Fruit fly (Drosophila melanogaster) whole organism, embryonic: Measurements from ENCODE around the gene CG31219.

Experiments
- Blimp-1 ChIP-seq: fragments of 200-800 bp; sonication (Bioruptor generic); optimal IDR thresholded peaks from 3 replicates; lab custom pipeline; 2018; ENCODE audit warnings: missing biosample characterization, missing genetic modification characterization, mild to moderate bottlenecking, moderate library complexity, missing genetic modification reagents
- CG11560 ChIP-seq: fragments of 200-800 bp; sonication (Bioruptor generic); IDR thresholded peaks from 3 replicates; pipeline ENCODE4 v1.3.6; 2022; ENCODE audit warnings: missing biosample characterization, missing genetic modification characterization
- CG11695 ChIP-seq: fragments of 200-800 bp; sonication (Bioruptor generic); IDR thresholded peaks from 3 replicates; pipeline ENCODE4 v1.3.6; 2022; ENCODE audit warnings: missing biosample characterization, missing genetic modification characterization
- CG12236 ChIP-seq: fragments of 200-800 bp; sonication (Bioruptor generic); optimal IDR thresholded peaks from 2 replicates; lab custom pipeline; 2016; ENCODE audit warnings: missing biosample characterization, missing genetic modification characterization
- CG12769 ChIP-seq: fragments of 200-800 bp; sonication (Bioruptor generic); optimal IDR thresholded peaks from 2 replicates; lab custom pipeline; 2019; ENCODE audit warnings: missing biosample characterization, mild to moderate bottlenecking, missing genetic modification characterization, moderate library complexity
- CG12942 ChIP-seq: fragments of 200-800 bp; sonication (Bioruptor generic); optimal IDR thresholded peaks from 3 replicates; lab custom pipeline; 2016; ENCODE audit warnings: missing biosample characterization, missing genetic modification characterization
- CG14014 ChIP-seq: fragments of 200-800 bp; sonication (Bioruptor generic); IDR thresholded peaks from 2 replicates; pipeline ENCODE4 v1.3.6; 2022; ENCODE audit warnings: missing biosample characterization, missing genetic modification characterization
- CG14710 ChIP-seq: fragments of 200-800 bp; sonication (Bioruptor generic); optimal IDR thresholded peaks from 3 replicates; lab custom pipeline; 2019; ENCODE audit warnings: missing biosample characterization, mild to moderate bottlenecking, missing genetic modification characterization, moderate library complexity
- CG15269 ChIP-seq: fragments of 200-800 bp; sonication (Bioruptor generic); optimal IDR thresholded peaks from 2 replicates; lab custom pipeline; 2018; ENCODE audit warnings: missing biosample characterization, mild to moderate bottlenecking, missing genetic modification characterization, moderate library complexity
- CG1647 ChIP-seq: fragments of 200-800 bp; sonication (Bioruptor generic); optimal IDR thresholded peaks from 3 replicates; lab custom pipeline; 2016; ENCODE audit warnings: missing biosample characterization, missing genetic modification characterization
- CG18262 ChIP-seq: fragments of 200-800 bp; optimal IDR thresholded peaks from 3 replicates; lab custom pipeline; 2019; ENCODE audit warnings: missing biosample characterization, mild to moderate bottlenecking, missing genetic modification characterization, moderate library complexity
- CG30403 ChIP-seq: fragments of 200-800 bp; sonication (Bioruptor generic); optimal IDR thresholded peaks from 3 replicates; lab custom pipeline; 2016; ENCODE audit warnings: missing biosample characterization, missing genetic modification characterization
- CG31441 ChIP-seq: fragments of 200-800 bp; sonication (Bioruptor generic); IDR thresholded peaks from 2 replicates; pipeline ENCODE4 v1.3.6; 2022; ENCODE audit warnings: missing biosample characterization, missing genetic modification characterization
- CG33557 ChIP-seq: fragments of 200-800 bp; sonication (Bioruptor generic); optimal IDR thresholded peaks from 2 replicates; lab custom pipeline; 2019; ENCODE audit warnings: missing biosample characterization, mild to moderate bottlenecking, missing genetic modification characterization, moderate library complexity
- CG3726 ChIP-seq: fragments of 200-800 bp; sonication (Bioruptor generic); IDR thresholded peaks from 3 replicates; pipeline ENCODE4, ENCODE4 v1.3.6; 2022; ENCODE audit warnings: missing biosample characterization, missing genetic modification characterization
- CG6813 ChIP-seq: fragments of 200-800 bp; sonication (Bioruptor generic); optimal IDR thresholded peaks from 2 replicates; lab custom pipeline; 2017; ENCODE audit warnings: missing biosample characterization, missing genetic modification characterization, mild to moderate bottlenecking, moderate library complexity, missing genetic modification reagents
- CG8281 ChIP-seq: fragments of 200-800 bp; sonication (Bioruptor generic); optimal IDR thresholded peaks from 2 replicates; lab custom pipeline; 2018; ENCODE audit warnings: missing biosample characterization, mild to moderate bottlenecking, missing genetic modification characterization, moderate library complexity
- CG8290 ChIP-seq, 3 experiments: fragments of 200-800 bp; sonication (Bioruptor generic); optimal IDR thresholded peaks; 2 replicates each; lab custom pipeline; 2016 to 2019; ENCODE audit warnings: missing biosample characterization in 3 of 3, missing genetic modification characterization in 3 of 3, mild to moderate bottlenecking in 2 of 3, moderate library complexity in 1 of 3
- CG8478 ChIP-seq: fragments of >200 bp; optimal IDR thresholded peaks from 2 replicates; lab custom pipeline; 2018
- CoRest ChIP-seq: fragments of 200-800 bp; sonication (Bioruptor generic); optimal IDR thresholded peaks from 3 replicates; lab custom pipeline; 2018; ENCODE audit warnings: missing biosample characterization, mild to moderate bottlenecking, missing genetic modification characterization, moderate library complexity
- Dbx ChIP-seq: fragments of 200-800 bp; sonication (Bioruptor generic); IDR thresholded peaks from 3 replicates; pipeline ENCODE4 v1.3.6; 2022; ENCODE audit warnings: missing biosample characterization, missing genetic modification characterization
- NfI ChIP-seq: fragments of 200-800 bp; sonication (Bioruptor generic); optimal IDR thresholded peaks from 3 replicates; lab custom pipeline; 2018; ENCODE audit warnings: missing biosample characterization, mild to moderate bottlenecking, missing genetic modification characterization, moderate library complexity
- Optix ChIP-seq: fragments of 200-800 bp; sonication (Bioruptor generic); IDR thresholded peaks from 3 replicates; pipeline ENCODE4 v1.3.6; 2022; ENCODE audit warnings: missing biosample characterization, missing genetic modification characterization
- Sox100B ChIP-seq: fragments of 200-800 bp; sonication (Bioruptor generic); optimal IDR thresholded peaks from 3 replicates; lab custom pipeline; 2018; ENCODE audit warnings: missing biosample characterization, mild to moderate bottlenecking, missing genetic modification characterization
- Tbp ChIP-seq: fragments of >200 bp; optimal IDR thresholded peaks from 2 replicates; lab custom pipeline; 2018; ENCODE audit warnings: missing biosample characterization, missing genetic modification characterization
- Vsx1 ChIP-seq: fragments of 200-800 bp; sonication (Bioruptor generic); optimal IDR thresholded peaks from 2 replicates; lab custom pipeline; 2017; ENCODE audit warnings: missing biosample characterization, mild to moderate bottlenecking, missing genetic modification characterization, missing genetic modification reagents
- btn ChIP-seq: fragments of 200-800 bp; sonication (Bioruptor generic); optimal IDR thresholded peaks from 2 replicates; lab custom pipeline; 2016; ENCODE audit warnings: missing biosample characterization, missing genetic modification characterization
- chm ChIP-seq: fragments of 200-800 bp; sonication (Bioruptor generic); IDR thresholded peaks from 2 replicates; pipeline ENCODE4 v1.3.6; 2022; ENCODE audit warnings: missing biosample characterization, missing genetic modification characterization
- danr ChIP-seq: fragments of 200-800 bp; sonication (Bioruptor generic); IDR thresholded peaks from 2 replicates; pipeline ENCODE4 v1.3.6; 2022; ENCODE audit warnings: missing biosample characterization, missing genetic modification characterization
- dmrt11E ChIP-seq: fragments of 200-800 bp; sonication (Bioruptor generic); optimal IDR thresholded peaks from 3 replicates; lab custom pipeline; 2018; ENCODE audit warnings: missing biosample characterization, mild to moderate bottlenecking, missing genetic modification characterization, moderate library complexity
- exex ChIP-seq: fragments of 200-800 bp; sonication (Bioruptor generic); optimal IDR thresholded peaks from 4 replicates; lab custom pipeline; 2018; ENCODE audit warnings: missing biosample characterization, mild to moderate bottlenecking, missing genetic modification characterization, moderate library complexity
- fd64A ChIP-seq: fragments of 200-800 bp; sonication (Bioruptor generic); optimal IDR thresholded peaks from 3 replicates; lab custom pipeline; 2018; ENCODE audit warnings: missing biosample characterization, mild to moderate bottlenecking, missing genetic modification characterization
- ftz-f1 ChIP-seq: fragments of 200-800 bp; sonication (Bioruptor generic); optimal IDR thresholded peaks from 2 replicates; lab custom pipeline; 2016; ENCODE audit warnings: missing biosample characterization, missing genetic modification characterization
- gsb ChIP-seq: fragments of 200-800 bp; sonication (Bioruptor generic); IDR thresholded peaks from 2 replicates; pipeline ENCODE4 v1.3.6; 2022; ENCODE audit warnings: missing biosample characterization, missing genetic modification characterization
- gsb-n ChIP-seq: fragments of 200-800 bp; sonication (Bioruptor generic); optimal IDR thresholded peaks from 3 replicates; lab custom pipeline; 2018; ENCODE audit warnings: missing biosample characterization, mild to moderate bottlenecking, missing genetic modification characterization
- hkb ChIP-seq, 2 experiments: fragments of 200-800 bp in 1 of 2; fragments of >200 bp in 1 of 2; sonication (Bioruptor generic) in 1 of 2; IDR thresholded peaks in 1 of 2; optimal IDR thresholded peaks in 1 of 2; 2 replicates each; pipeline versions ENCODE4 v1.3.6 to Lab custom; 2017 to 2022; ENCODE audit warnings: missing biosample characterization in 1 of 2, missing genetic modification characterization in 1 of 2
- jumu ChIP-seq: fragments of 200-800 bp; sonication (Bioruptor generic); optimal IDR thresholded peaks from 3 replicates; lab custom pipeline; 2016; ENCODE audit warnings: missing biosample characterization, missing genetic modification characterization
- kay ChIP-seq: fragments of 200-800 bp; sonication (Bioruptor generic); optimal IDR thresholded peaks from 2 replicates; lab custom pipeline; 2016; ENCODE audit warnings: missing biosample characterization, missing genetic modification characterization
- knrl ChIP-seq: fragments of 200-800 bp; sonication (Bioruptor generic); IDR thresholded peaks from 3 replicates; pipeline ENCODE4 v1.3.6; 2022; ENCODE audit warnings: missing biosample characterization, missing genetic modification characterization; ENCODE audit not compliant: partially characterized antibody
- lmd ChIP-seq: fragments of 200-800 bp; sonication (Bioruptor generic); IDR thresholded peaks from 2 replicates; pipeline ENCODE4 v1.3.6; 2022; ENCODE audit warnings: missing biosample characterization, missing genetic modification characterization
- lola ChIP-seq, 3 experiments: fragments of >200 bp in 2 of 3; fragments of 200-800 bp in 1 of 3; sonication (Bioruptor generic) in 1 of 3; optimal IDR thresholded peaks; 2 replicates each; lab custom pipeline; 2017 to 2019; ENCODE audit warnings: missing biosample characterization in 3 of 3, missing genetic modification characterization in 3 of 3, mild to moderate bottlenecking in 1 of 3, moderate library complexity in 1 of 3
- pnt ChIP-seq: fragments of 200-800 bp; sonication (Bioruptor generic); optimal IDR thresholded peaks from 3 replicates; lab custom pipeline; 2016; ENCODE audit warnings: missing biosample characterization, missing genetic modification characterization
- sens-2 ChIP-seq: fragments of 200-800 bp; sonication (Bioruptor generic); IDR thresholded peaks from 2 replicates; pipeline ENCODE4 v1.3.6; 2022; ENCODE audit warnings: missing biosample characterization, missing genetic modification characterization
- slp2 ChIP-seq: fragments of 200-800 bp; sonication (Bioruptor generic); optimal IDR thresholded peaks from 2 replicates; lab custom pipeline; 2016; ENCODE audit warnings: missing biosample characterization, missing genetic modification characterization
- tin ChIP-seq: fragments of 200-800 bp; sonication (Bioruptor generic); optimal IDR thresholded peaks from 3 replicates; lab custom pipeline; 2016; ENCODE audit warnings: missing biosample characterization, missing genetic modification characterization
- ttk ChIP-seq: fragments of 200-800 bp; sonication (Bioruptor generic); IDR thresholded peaks from 2 replicates; pipeline ENCODE4 v2.1.2; 2022; ENCODE audit warnings: missing biosample characterization, missing genetic modification characterization
- tup ChIP-seq: fragments of 200-800 bp; sonication (Bioruptor generic); optimal IDR thresholded peaks from 2 replicates; lab custom pipeline; 2016; ENCODE audit warnings: missing biosample characterization, mild to moderate bottlenecking, missing genetic modification characterization, moderate library complexity
- wdn ChIP-seq: fragments of 200-800 bp; sonication (Bioruptor generic); IDR thresholded peaks from 2 replicates; pipeline ENCODE4 v1.3.6; 2022; ENCODE audit warnings: missing biosample characterization, missing genetic modification characterization

The CG31219 gene

DNA sequence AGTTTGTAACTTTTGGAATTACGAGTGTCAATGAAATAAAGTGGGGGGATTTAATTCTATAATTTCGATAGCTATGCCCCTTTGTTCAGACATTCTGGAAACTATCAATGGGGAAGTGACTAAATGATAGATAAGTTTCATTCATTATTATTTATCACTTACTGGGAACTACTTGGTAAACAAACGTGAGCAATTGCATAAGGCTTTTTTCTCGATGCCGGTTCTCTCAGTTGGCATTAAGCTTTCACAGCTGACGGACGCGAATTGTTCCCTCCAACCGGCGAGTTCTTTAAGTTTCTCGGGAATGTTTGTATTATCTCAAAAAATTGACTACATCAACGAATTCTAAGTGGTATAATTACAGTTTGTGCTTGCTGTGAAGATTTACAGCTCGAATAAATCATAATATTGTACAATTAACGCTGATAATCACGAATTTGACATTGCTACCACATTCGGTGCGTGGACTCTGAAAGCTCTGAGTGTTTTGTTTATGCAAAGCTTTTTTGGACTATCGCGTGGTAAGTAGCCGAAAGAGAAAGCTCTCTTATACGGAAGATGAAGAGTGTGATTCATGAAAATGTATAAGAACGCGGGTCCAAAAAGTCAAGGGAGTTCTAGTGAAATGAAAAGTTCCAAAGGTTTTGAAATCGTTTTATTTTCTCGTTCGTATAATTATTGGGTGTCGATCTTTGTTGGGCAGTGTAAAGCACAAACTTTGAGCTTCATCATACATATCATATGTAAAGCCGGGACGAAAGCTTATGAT, 20.6 kb downstream of the CG31219 start, which contains the start of gene Naam (continued):
- no peak for TF ChIP-seq CG33557 (GFP tag; lab: Kevin White, UChicago)
- TF ChIP-seq gsb-n, result peak; percentile 23
- peak; percentile 69 for TF ChIP-seq CG18262 (tag; lab: Kevin White, UChicago)
- peak; percentile 22 for TF ChIP-seq CG14710 (tag; lab: Kevin White, UChicago)
- TF ChIP-seq tin (GFP tag; lab: Kevin White, UChicago), result peak; percentile 72
- TF ChIP-seq CG12236 (GFP tag; lab: Kevin White, UChicago), result no peak
- peak; percentile 30; the same call in 1 of the 2 replicates for TF ChIP-seq danr (GFP tag; lab: Robert Waterston, UW)
- no peak for TF ChIP-seq fd64A
- peak; percentile 86 for TF ChIP-seq NfI (GFP tag; lab: Kevin White, UChicago)
- TF ChIP-seq CG8290 (GFP tag; optimal IDR thresholded peaks at IDR 0.05; lab: Kevin White, UChicago), result no peak
- peak in 1 of 2 experiments; percentile 87 for TF ChIP-seq CG8290 (tag; optimal IDR thresholded peaks at IDR 0.05; lab: Kevin White, UChicago)
- peak; percentile 97 for TF ChIP-seq exex
- TF ChIP-seq CG11560 (tag; lab: Robert Waterston, UW), result no peak
- peak; percentile 61 for TF ChIP-seq jumu (GFP tag; lab: Kevin White, UChicago)
- peak; percentile 56 for TF ChIP-seq CoRest (tag; lab: Kevin White, UChicago)
- TF ChIP-seq knrl (GFP tag; lab: Robert Waterston, UW), result no peak
- TF ChIP-seq wdn (GFP tag; lab: Robert Waterston, UW), result peak; percentile 43; the same call in 1 of the 2 replicates
- TF ChIP-seq CG11695 (GFP tag; lab: Robert Waterston, UW), result peak; percentile 70
- TF ChIP-seq chm (GFP tag; lab: Robert Waterston, UW), result peak; percentile 73; the same call in 1 of the 2 replicates
- peak; percentile 77 for TF ChIP-seq Dbx (GFP tag; lab: Robert Waterston, UW)
- no peak for TF ChIP-seq ftz-f1
- peak; percentile 54 for TF ChIP-seq CG12942
- peak; percentile 84 for TF ChIP-seq CG12769 (tag; lab: Kevin White, UChicago)
- no peak for TF ChIP-seq CG8281 (tag; lab: Kevin White, UChicago)
- peak; percentile 38; the same call in 1 of the 2 replicates for TF ChIP-seq gsb
- TF ChIP-seq CG3726, result no peak
- peak; percentile 76 for TF ChIP-seq CG15269 (tag; lab: Kevin White, UChicago)
- TF ChIP-seq dmrt11E (tag; lab: Kevin White, UChicago), result no peak
- no peak for TF ChIP-seq Tbp
- peak; percentile 47 for TF ChIP-seq Vsx1 (GFP tag; lab: Kevin White, UChicago)
- peak; percentile 80 for TF ChIP-seq CG14014 (GFP tag; lab: Robert Waterston, UW)
- peak; percentile 77 for TF ChIP-seq CG31441 (GFP tag; lab: Robert Waterston, UW)
- TF ChIP-seq Optix (GFP tag; lab: Robert Waterston, UW), result peak; percentile 64; the same call in 2 of the 3 replicates
- peak; percentile 49 for TF ChIP-seq slp2 (GFP tag; lab: Kevin White, UChicago)
- TF ChIP-seq Sox100B (GFP tag; lab: Kevin White, UChicago), result no peak
- TF ChIP-seq btn (GFP tag; lab: Kevin White, UChicago), result no peak
- TF ChIP-seq tup, result no peak
- TF ChIP-seq ttk (GFP tag; lab: Robert Waterston, UW), result peak; percentile 75
- TF ChIP-seq CG8478, result no peak
- no peak for TF ChIP-seq hkb (optimal IDR thresholded peaks at IDR 0.05; lab: Kevin White, UChicago)
- TF ChIP-seq hkb (GFP tag; IDR thresholded peaks at IDR 0.05; lab: Robert Waterston, UW), result peak; percentile 87
- peak; percentile 82 for TF ChIP-seq CG30403 (GFP tag; lab: Kevin White, UChicago)
- TF ChIP-seq CG1647 (GFP tag; lab: Kevin White, UChicago), result no peak
- peak; percentile 82 for TF ChIP-seq Blimp-1 (GFP tag; lab: Kevin White, UChicago)
- peak; percentile 86 for TF ChIP-seq CG6813 (GFP tag; lab: Kevin White, UChicago)
- TF ChIP-seq lmd (GFP tag; lab: Robert Waterston, UW), result peak; percentile 79
- peak; percentile 86 for TF ChIP-seq kay (GFP tag; lab: Kevin White, UChicago)
- TF ChIP-seq lola (GFP tag; optimal IDR thresholded peaks at IDR 0.05; lab: Kevin White, UChicago), result no peak
- TF ChIP-seq sens-2, result no peak
- TF ChIP-seq pnt, result peak; percentile 47
